Worm (Caenorhabditis elegans): Measurements from ENCODE around the gene cit-1.1.
"Not testable (repeated sequence)": the region's sequence is repeated elsewhere in the genome, so short reads cannot be mapped to it uniquely, and the experiment has no call there.

ce11 chrIII:7964281-7964680 is 45.3 kb downstream of the cit-1.1 start, which contains the start of gene F54H12.2:
- TF ChIP-seq nhr-12 (tag; optimal IDR thresholded peaks at IDR 0.05); mep-1 (tag; optimal IDR thresholded peaks at IDR 0.05); unc-62 (GFP tag; optimal IDR thresholded peaks at IDR 0.05); mab-5 (tag; optimal IDR thresholded peaks at IDR 0.05); nhr-28 (tag; optimal IDR thresholded peaks at IDR 0.05): not testable (repeated sequence)

All from whole organism, mixed stage, embryonic.